Worm (Caenorhabditis elegans): ENCODE measurements around the gene orc-5.

orc-5 gene

ce11 chrIV:10777600-10777999 is 43.2 kb upstream of the orc-5 start:
- TF ChIP-seq ceh-9 (tag; optimal IDR thresholded peaks at IDR 0.05) (no peak), sea-2 (GFP tag; optimal IDR thresholded peaks at IDR 0.05) (no peak), ceh-16 (tag; optimal IDR thresholded peaks at IDR 0.05) (no peak), egl-27 (tag; optimal IDR thresholded peaks at IDR 0.05) (no peak), skn-1 (tag; optimal IDR thresholded peaks at IDR 0.05) (no peak), ztf-11 (tag; optimal IDR thresholded peaks at IDR 0.05) (no peak), lin-39 (tag; optimal IDR thresholded peaks at IDR 0.05) (no peak), unc-39 (tag; optimal IDR thresholded peaks at IDR 0.05) (no peak), elt-1 (tag; optimal IDR thresholded peaks at IDR 0.05) (no peak), nhr-67 (tag; optimal IDR thresholded peaks at IDR 0.05) (no peak), pha-4 (tag; optimal IDR thresholded peaks at IDR 0.05) (no peak), nhr-25 (tag; optimal IDR thresholded peaks at IDR 0.05) (no peak)

ce11 chrIV:10777076-10777475 is 42.7 kb upstream of the orc-5 start:
- TF ChIP-seq pha-4 (tag; optimal IDR thresholded peaks at IDR 0.05), result no peak
- peak; percentile 46 for TF ChIP-seq nhr-25 (tag; optimal IDR thresholded peaks at IDR 0.05)
- TF ChIP-seq nhr-28 (tag; optimal IDR thresholded peaks at IDR 0.05), result no peak
- TF ChIP-seq fos-1 (tag; optimal IDR thresholded peaks at IDR 0.05), result no peak
- no peak for TF ChIP-seq pqm-1 (tag; optimal IDR thresholded peaks at IDR 0.05)
- no peak for TF ChIP-seq sea-2 (GFP tag; optimal IDR thresholded peaks at IDR 0.05)
- no peak for TF ChIP-seq lin-39 (tag; optimal IDR thresholded peaks at IDR 0.05)
- peak; percentile 12 for TF ChIP-seq nhr-23 (tag; optimal IDR thresholded peaks at IDR 0.05)
- no peak for TF ChIP-seq eor-1 (tag; optimal IDR thresholded peaks at IDR 0.05)

- no peak for TF ChIP-seq nhr-43 (tag; optimal IDR thresholded peaks at IDR 0.05; ENCODE audit: poor library complexity, severe bottlenecking)
- TF ChIP-seq nhr-67 (tag; optimal IDR thresholded peaks at IDR 0.05), result no peak
- TF ChIP-seq lin-39 (tag; optimal IDR thresholded peaks at IDR 0.05), result no peak
- TF ChIP-seq fos-1 (tag; optimal IDR thresholded peaks at IDR 0.05), result no peak
- TF ChIP-seq zag-1 (tag; optimal IDR thresholded peaks at IDR 0.05), result no peak
- TF ChIP-seq nhr-76 (tag; optimal IDR thresholded peaks at IDR 0.05), result no peak
- TF ChIP-seq fkh-2 (tag; optimal IDR thresholded peaks at IDR 0.05), result no peak
- TF ChIP-seq elt-1 (tag; optimal IDR thresholded peaks at IDR 0.05), result no peak
- TF ChIP-seq unc-62 (GFP tag; optimal IDR thresholded peaks at IDR 0.05), result no peak
- no peak for TF ChIP-seq nhr-12 (tag; optimal IDR thresholded peaks at IDR 0.05)
- TF ChIP-seq lin-15B (tag; optimal IDR thresholded peaks at IDR 0.05), result no peak
- TF ChIP-seq daf-12 (tag; optimal IDR thresholded peaks at IDR 0.05), result no peak
- no peak for TF ChIP-seq egl-5 (tag; optimal IDR thresholded peaks at IDR 0.05)
- no peak for TF ChIP-seq elt-2 (tag; optimal IDR thresholded peaks at IDR 0.05)
Measured at ce11 chrIV:10773811-10774210, 39.4 kb upstream of the orc-5 start, which contains the start of gene inpp-1. Gene inpp-1, minus strand, starts transcription at chrIV:10773911.

ce11 chrIV:10771296-10771695 is 36.9 kb upstream of the orc-5 start:
- TF ChIP-seq mml-1 (tag; optimal IDR thresholded peaks at IDR 0.05) (no peak), nhr-77 (tag; optimal IDR thresholded peaks at IDR 0.05) (no peak), aly-2 (tag; optimal IDR thresholded peaks at IDR 0.05) (no peak), fkh-10 (GFP tag; optimal IDR thresholded peaks at IDR 0.05) (no peak), ama-1 (optimal IDR thresholded peaks at IDR 0.05) (no peak), ztf-4 (tag; optimal IDR thresholded peaks at IDR 0.05) (no peak), lin-15B (tag; optimal IDR thresholded peaks at IDR 0.05) (no peak), ceh-9 (tag; optimal IDR thresholded peaks at IDR 0.05) (no peak), lsy-12 (tag; optimal IDR thresholded peaks at IDR 0.05) (no peak), nhr-43 (tag; optimal IDR thresholded peaks at IDR 0.05; ENCODE audit: poor library complexity, severe bottlenecking) (no peak)

- TF ChIP-seq nhr-11 (tag; optimal IDR thresholded peaks at IDR 0.05), result no peak
- no peak for TF ChIP-seq nhr-77 (tag; optimal IDR thresholded peaks at IDR 0.05)
- no peak for TF ChIP-seq ztf-4 (tag; optimal IDR thresholded peaks at IDR 0.05)
- no peak for TF ChIP-seq nhr-43 (tag; optimal IDR thresholded peaks at IDR 0.05; ENCODE audit: poor library complexity, severe bottlenecking)
- no peak for TF ChIP-seq sea-2 (GFP tag; optimal IDR thresholded peaks at IDR 0.05)
- TF ChIP-seq nhr-28 (tag; optimal IDR thresholded peaks at IDR 0.05), result no peak
- no peak for TF ChIP-seq tbx-2 (tag; optimal IDR thresholded peaks at IDR 0.05)
- TF ChIP-seq ZK546.5 (tag; optimal IDR thresholded peaks at IDR 0.05), result no peak
- TF ChIP-seq mdl-1 (tag; optimal IDR thresholded peaks at IDR 0.05), result no peak
- no peak for TF ChIP-seq elt-2 (tag; optimal IDR thresholded peaks at IDR 0.05)
Measured at ce11 chrIV:10769353-10769752, 35.0 kb upstream of the orc-5 start, which contains the start of gene T25B9.9. Gene T25B9.9, plus strand, starts transcription at chrIV:10769653.
